Worm (Caenorhabditis elegans) whole organism, L2 larva: ENCODE results near the gene T25E4.2.

Experiments
- elt-1 ChIP-seq: fragments of 150-350 bp; optimal IDR thresholded peaks from 2 replicates; lab custom pipeline; 2014; ENCODE audit warnings: missing biosample characterization, missing genetic modification characterization
- nhr-10 ChIP-seq: sonication (generic microtip); optimal IDR thresholded peaks from 2 replicates; lab custom pipeline; 2017; ENCODE audit warnings: missing biosample characterization, missing genetic modification characterization
- nhr-11 ChIP-seq: fragments of 150-350 bp; optimal IDR thresholded peaks from 2 replicates; lab custom pipeline; 2014; ENCODE audit warnings: missing biosample characterization, missing genetic modification characterization
- snpc-4 ChIP-seq: fragments of 150-350 bp; optimal IDR thresholded peaks from 2 replicates; lab custom pipeline; 2014; ENCODE audit warnings: missing biosample characterization, missing genetic modification characterization
- unc-55 ChIP-seq: fragments of 150-350 bp; sonication (generic microtip); optimal IDR thresholded peaks from 3 replicates; lab custom pipeline; 2014; ENCODE audit warnings: missing biosample characterization, missing genetic modification reagents, missing genetic modification characterization
- zag-1 ChIP-seq: fragments of 150-350 bp; optimal IDR thresholded peaks from 2 replicates; lab custom pipeline; 2014; ENCODE audit warnings: missing biosample characterization, missing genetic modification characterization

DNA sequence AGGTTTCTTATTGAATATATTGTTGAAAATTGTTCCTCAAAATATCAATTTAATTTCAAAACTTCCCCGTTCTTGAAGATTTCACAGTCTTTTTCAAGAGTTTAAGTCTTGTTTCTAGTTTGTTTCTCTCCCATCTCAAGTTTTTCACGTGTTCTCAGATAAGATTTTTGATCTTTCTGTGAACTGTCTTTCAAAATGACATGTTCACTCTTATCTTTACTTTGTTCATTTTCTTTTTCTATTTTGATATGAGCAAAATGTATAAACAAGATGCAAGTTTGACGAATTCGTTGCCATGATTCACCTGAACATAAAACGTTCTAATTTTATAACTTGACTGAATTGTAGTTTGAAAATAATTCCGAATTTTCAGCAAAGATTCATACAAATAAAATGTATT is 27.4 kb downstream of the T25E4.2 start:
- TF ChIP-seq snpc-4 (tag; lab: Kevin White, UChicago) (no peak), nhr-11 (tag; lab: Kevin White, UChicago) (no peak), nhr-10 (tag; lab: Kevin White, UChicago) (no peak), unc-55 (GFP tag; lab: Kevin White, UChicago) (no peak), elt-1 (tag; lab: Kevin White, UChicago) (no peak), zag-1 (no peak)
